Worm (Caenorhabditis elegans) whole organism, late embryonic: ENCODE measurements around the gene C28G1.10.

Experiments
- F13H6.1 ChIP-seq: sonication (generic microtip); optimal IDR thresholded peaks from 2 replicates; lab custom pipeline; 2016; ENCODE audit warnings: missing genetic modification characterization, missing compliant biosample characterization
- K02D7.2 ChIP-seq: sonication (generic microtip); optimal IDR thresholded peaks from 2 replicates; lab custom pipeline; 2017; ENCODE audit warnings: mild to moderate bottlenecking, missing genetic modification characterization, missing compliant biosample characterization
- T23F11.4 ChIP-seq: fragments of 200-800 bp; sonication (Bioruptor generic); optimal IDR thresholded peaks from 2 replicates; lab custom pipeline; 2018; ENCODE audit warnings: mild to moderate bottlenecking, missing genetic modification characterization, missing compliant biosample characterization
- ama-1 ChIP-seq: fragments of 150-350 bp; optimal IDR thresholded peaks from 2 replicates; lab custom pipeline; 2014
- ceh-14 ChIP-seq: sonication (generic microtip); optimal IDR thresholded peaks from 2 replicates; lab custom pipeline; 2016; ENCODE audit warnings: missing genotype, missing genetic modification characterization, missing compliant biosample characterization
- ceh-22 ChIP-seq: sonication (generic microtip); optimal IDR thresholded peaks from 2 replicates; lab custom pipeline; 2017; ENCODE audit warnings: missing biosample characterization, missing genetic modification characterization
- ceh-24 ChIP-seq: sonication (generic microtip); optimal IDR thresholded peaks from 2 replicates; lab custom pipeline; 2016; ENCODE audit warnings: mild to moderate bottlenecking, missing genetic modification characterization, missing compliant biosample characterization
- ceh-30 ChIP-seq: fragments of 150-350 bp; optimal IDR thresholded peaks from 2 replicates; lab custom pipeline; 2014; ENCODE audit warnings: missing biosample characterization, missing genetic modification characterization
- ceh-31 ChIP-seq: sonication (generic microtip); optimal IDR thresholded peaks from 2 replicates; lab custom pipeline; 2016; ENCODE audit warnings: missing genetic modification characterization, missing compliant biosample characterization
- ceh-48 ChIP-seq: sonication (generic microtip); optimal IDR thresholded peaks from 2 replicates; lab custom pipeline; 2016; ENCODE audit warnings: missing genetic modification characterization, inconsistent platforms, missing compliant biosample characterization
- ceh-6 ChIP-seq: fragments of 200-800 bp; sonication (Bioruptor generic); optimal IDR thresholded peaks from 2 replicates; lab custom pipeline; 2018; ENCODE audit warnings: mild to moderate bottlenecking, missing genetic modification characterization, missing compliant biosample characterization
- che-1 ChIP-seq: sonication (generic microtip); optimal IDR thresholded peaks from 2 replicates; lab custom pipeline; 2016; ENCODE audit warnings: mild to moderate bottlenecking, missing genetic modification characterization, missing compliant biosample characterization
- elt-2 ChIP-seq: sonication (generic microtip); optimal IDR thresholded peaks from 2 replicates; lab custom pipeline; 2016; ENCODE audit warnings: missing genetic modification reagents, missing genetic modification characterization, missing compliant biosample characterization
- eyg-1 ChIP-seq: sonication (generic microtip); optimal IDR thresholded peaks from 2 replicates; lab custom pipeline; 2016; ENCODE audit warnings: missing genotype, missing genetic modification characterization, missing compliant biosample characterization
- fax-1 ChIP-seq: sonication (generic microtip); optimal IDR thresholded peaks from 2 replicates; lab custom pipeline; 2016; ENCODE audit warnings: missing genotype, missing genetic modification characterization, missing compliant biosample characterization
- fkh-10 ChIP-seq: fragments of 150-350 bp; optimal IDR thresholded peaks from 2 replicates; lab custom pipeline; 2014; ENCODE audit warnings: missing biosample characterization, missing genetic modification reagents, missing genetic modification characterization
- fkh-6 ChIP-seq: sonication (generic microtip); optimal IDR thresholded peaks from 2 replicates; lab custom pipeline; 2016; ENCODE audit warnings: missing genetic modification characterization, missing compliant biosample characterization
- hlh-6 ChIP-seq: sonication (generic microtip); optimal IDR thresholded peaks from 2 replicates; lab custom pipeline; 2016; ENCODE audit warnings: missing genotype, missing genetic modification characterization, missing compliant biosample characterization
- lim-6 ChIP-seq: sonication (generic microtip); optimal IDR thresholded peaks from 2 replicates; lab custom pipeline; 2016; ENCODE audit warnings: missing genetic modification characterization, missing compliant biosample characterization
- madf-2 ChIP-seq: sonication (generic microtip); optimal IDR thresholded peaks from 2 replicates; lab custom pipeline; 2017; ENCODE audit warnings: missing genetic modification characterization, missing compliant biosample characterization
- mec-3 ChIP-seq: sonication (generic microtip); optimal IDR thresholded peaks from 2 replicates; lab custom pipeline; 2016; ENCODE audit warnings: borderline replicate concordance, missing genetic modification characterization, missing compliant biosample characterization
- nfya-1 ChIP-seq: sonication (generic microtip); optimal IDR thresholded peaks from 2 replicates; lab custom pipeline; 2017; ENCODE audit warnings: missing genetic modification characterization, mild to moderate bottlenecking, missing compliant biosample characterization, antibody characterized with exemption, moderate library complexity
- nhr-11 ChIP-seq: fragments of 150-350 bp; optimal IDR thresholded peaks from 2 replicates; lab custom pipeline; 2014; ENCODE audit warnings: missing biosample characterization, missing genetic modification characterization
- npax-4 ChIP-seq: sonication (generic microtip); optimal IDR thresholded peaks from 2 replicates; lab custom pipeline; 2016; ENCODE audit warnings: missing genetic modification characterization, missing compliant biosample characterization
- pag-3 ChIP-seq: sonication (generic microtip); optimal IDR thresholded peaks from 2 replicates; lab custom pipeline; 2016; ENCODE audit warnings: missing compliant biosample characterization, missing genetic modification characterization, borderline replicate concordance
- pax-1 ChIP-seq: fragments of 150-350 bp; optimal IDR thresholded peaks from 2 replicates; lab custom pipeline; 2014; ENCODE audit warnings: missing biosample characterization, missing genetic modification characterization
- pha-2 ChIP-seq: sonication (generic microtip); optimal IDR thresholded peaks from 2 replicates; lab custom pipeline; 2017; ENCODE audit warnings: mild to moderate bottlenecking, missing genetic modification characterization, missing compliant biosample characterization
- pqm-1 ChIP-seq: sonication (generic microtip); optimal IDR thresholded peaks from 2 replicates; lab custom pipeline; 2016; ENCODE audit warnings: missing genetic modification characterization, missing compliant biosample characterization
- pros-1 ChIP-seq: fragments of 150-350 bp; optimal IDR thresholded peaks from 2 replicates; lab custom pipeline; 2014; ENCODE audit warnings: missing biosample characterization, missing genetic modification reagents, missing genetic modification characterization
- ref-2 ChIP-seq: sonication (generic microtip); optimal IDR thresholded peaks from 2 replicates; lab custom pipeline; 2016; ENCODE audit warnings: missing genetic modification characterization, missing compliant biosample characterization
- sdc-2 ChIP-seq: sonication (generic microtip); optimal IDR thresholded peaks from 2 replicates; lab custom pipeline; 2016; ENCODE audit warnings: missing genotype, missing genetic modification characterization, missing compliant biosample characterization
- sox-2 ChIP-seq: fragments of 200-800 bp; sonication (Bioruptor generic); IDR thresholded peaks from 2 replicates; pipeline ENCODE4 v1.3.6; 2022; ENCODE audit warnings: missing genetic modification reagents, missing genetic modification characterization, missing compliant biosample characterization
- sox-4 ChIP-seq: sonication (generic microtip); optimal IDR thresholded peaks from 2 replicates; lab custom pipeline; 2017; ENCODE audit warnings: mild to moderate bottlenecking, missing genetic modification characterization, inconsistent platforms, missing compliant biosample characterization
- syd-9 ChIP-seq: sonication (generic microtip); optimal IDR thresholded peaks from 2 replicates; lab custom pipeline; 2016; ENCODE audit warnings: mild to moderate bottlenecking, missing genetic modification characterization, moderate library complexity, missing compliant biosample characterization
- tbx-2 ChIP-seq: sonication (generic microtip); optimal IDR thresholded peaks from 2 replicates; lab custom pipeline; 2016; ENCODE audit warnings: missing genetic modification characterization, missing compliant biosample characterization
- unc-42 ChIP-seq: sonication (generic microtip); optimal IDR thresholded peaks from 2 replicates; lab custom pipeline; 2016; ENCODE audit warnings: missing genotype, missing genetic modification characterization, missing compliant biosample characterization
- unc-86 ChIP-seq: sonication (generic microtip); optimal IDR thresholded peaks from 2 replicates; lab custom pipeline; 2016; ENCODE audit warnings: missing genetic modification characterization, missing compliant biosample characterization

The C28G1.10 gene

DNA sequence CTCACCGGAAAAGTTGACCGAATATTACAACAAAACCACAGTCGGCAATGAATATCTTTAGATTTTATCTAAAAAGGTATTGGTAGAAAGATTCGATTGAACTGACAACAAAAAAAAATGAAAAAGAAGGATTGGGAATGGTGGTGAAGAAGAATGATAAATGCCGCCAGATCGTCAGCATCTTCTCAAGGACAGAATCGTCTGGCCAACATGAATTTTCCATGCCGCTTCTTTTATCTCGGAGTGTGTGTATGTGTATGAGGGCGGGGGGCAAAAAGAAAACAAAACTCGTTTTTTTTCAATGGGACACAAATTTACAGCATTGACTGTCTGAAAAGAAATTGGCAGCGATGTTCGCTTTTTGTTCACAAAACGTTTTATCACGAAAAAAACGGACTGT lies 28.9 kb downstream of the C28G1.10 start:
- TF ChIP-seq lim-6 (tag; lab: Kevin White, UChicago) (no peak), npax-4 (tag; lab: Kevin White, UChicago) (no peak), fkh-6 (tag; lab: Kevin White, UChicago) (no peak), pha-2 (tag; lab: Kevin White, UChicago) (no peak), syd-9 (no peak), ceh-48 (tag; lab: Kevin White, UChicago) (no peak), sox-4 (tag; lab: Kevin White, UChicago) (no peak), pax-1 (tag; lab: Kevin White, UChicago) (no peak), ceh-14 (tag; lab: Kevin White, UChicago) (no peak), ceh-22 (tag; lab: Kevin White, UChicago) (no peak), ceh-24 (tag; lab: Kevin White, UChicago) (no peak)
- TF ChIP-seq, all 69 proteins: peak for 0

ce11 chrX:8877162-8877561 lies 30.2 kb downstream of the C28G1.10 start:
- TF ChIP-seq tbx-2 (tag; lab: Kevin White, UChicago), result no peak
- no peak for TF ChIP-seq K02D7.2 (tag; lab: Kevin White, UChicago)
- no peak for TF ChIP-seq pag-3 (tag; lab: Kevin White, UChicago)
- TF ChIP-seq ceh-6 (GFP tag; lab: Kevin White, UChicago), result no peak
- TF ChIP-seq ref-2 (tag; lab: Kevin White, UChicago), result no peak
- no peak for TF ChIP-seq sox-2 (GFP tag; lab: Robert Waterston, UW)
- TF ChIP-seq madf-2, result no peak
- no peak for TF ChIP-seq sox-4 (tag; lab: Kevin White, UChicago)
- TF ChIP-seq ama-1 (lab: Kevin White, UChicago), result no peak
- no peak for TF ChIP-seq hlh-6 (tag; lab: Kevin White, UChicago)
- no peak for TF ChIP-seq pha-2 (tag; lab: Kevin White, UChicago)

DNA sequence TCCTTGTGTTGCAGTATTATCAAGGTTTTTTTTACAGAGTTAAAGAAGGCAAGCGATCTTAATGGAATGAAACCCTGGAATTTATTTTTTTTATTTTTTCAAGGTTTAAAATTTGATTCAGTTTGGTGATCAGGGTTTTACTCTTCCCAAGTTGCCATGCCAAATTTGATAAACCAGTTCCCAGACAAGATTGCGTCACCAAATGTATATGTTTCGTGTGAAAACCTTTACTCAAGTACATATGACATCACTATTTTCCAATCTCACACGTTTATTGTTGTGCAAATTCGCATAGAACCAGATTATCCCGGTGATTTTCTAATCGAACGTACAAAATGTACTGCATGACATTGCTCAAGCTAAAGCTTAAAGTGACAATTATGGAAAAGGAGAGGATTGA lies 31.8 kb downstream of the C28G1.10 start:
- TF ChIP-seq F13H6.1 (no peak), npax-4 (tag; lab: Kevin White, UChicago) (no peak), pros-1 (tag; lab: Kevin White, UChicago) (no peak), T23F11.4 (no peak), ceh-22 (tag; lab: Kevin White, UChicago) (no peak), madf-2 (no peak), mec-3 (no peak), unc-42 (tag; lab: Kevin White, UChicago) (no peak), pax-1 (tag; lab: Kevin White, UChicago) (no peak), nhr-11 (no peak), ceh-30 (tag; lab: Kevin White, UChicago) (no peak), ceh-48 (tag; lab: Kevin White, UChicago) (no peak), fkh-6 (tag; lab: Kevin White, UChicago) (no peak), fkh-10 (GFP tag; lab: Kevin White, UChicago) (no peak), pqm-1 (tag; lab: Kevin White, UChicago) (no peak), sdc-2 (tag; lab: Kevin White, UChicago) (no peak), hlh-6 (tag; lab: Kevin White, UChicago) (no peak), fax-1 (tag; lab: Kevin White, UChicago) (no peak), nfya-1 (tag; lab: Kevin White, UChicago) (no peak)

DNA sequence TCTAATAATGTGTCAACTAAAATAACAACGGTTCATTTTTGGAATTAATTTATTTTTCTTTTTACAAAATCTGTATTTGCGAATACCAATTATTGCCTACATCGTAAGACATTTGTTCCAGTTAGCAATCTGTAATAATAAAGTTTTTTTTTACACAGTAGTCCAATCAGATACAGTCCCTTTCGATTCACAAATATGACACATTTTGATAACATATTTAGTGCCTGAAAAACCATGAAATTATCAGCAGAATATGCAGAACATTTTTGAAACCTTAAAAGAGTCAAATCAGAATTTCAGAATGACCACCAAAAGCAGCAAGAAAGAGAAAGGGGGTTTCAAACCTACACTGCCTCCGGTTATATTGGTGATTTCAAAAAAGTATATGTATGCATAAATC lies 32.4 kb downstream of the C28G1.10 start, which contains the start of gene C06E2.2:
Gene C06E2.2, plus strand, starts transcription at position 301 of the 400 bp plus-strand sequence.
- TF ChIP-seq pha-2 (tag; lab: Kevin White, UChicago) (no peak), ref-2 (tag; lab: Kevin White, UChicago) (no peak), ama-1 (lab: Kevin White, UChicago) (no peak), elt-2 (tag; lab: Kevin White, UChicago) (no peak), eyg-1 (tag; lab: Kevin White, UChicago) (no peak), mec-3 (no peak), unc-86 (no peak), che-1 (no peak), ceh-31 (tag; lab: Kevin White, UChicago) (no peak), K02D7.2 (tag; lab: Kevin White, UChicago) (no peak)
